Worm (Caenorhabditis elegans) whole organism, dauer: ENCODE results near the gene K08D8.10.

ENCODE experiments used
- unc-62 ChIP-seq: sonication (generic microtip); optimal IDR thresholded peaks from 2 replicates; lab custom pipeline; 2017; ENCODE audit warnings: missing biosample characterization, missing genetic modification reagents, missing genetic modification characterization

The K08D8.10 gene

ce11 chrIV:12920553-12920952, 20.2 kb downstream of the K08D8.10 start:
- no peak for TF ChIP-seq unc-62 (GFP tag; lab: Kevin White, UChicago)

DNA sequence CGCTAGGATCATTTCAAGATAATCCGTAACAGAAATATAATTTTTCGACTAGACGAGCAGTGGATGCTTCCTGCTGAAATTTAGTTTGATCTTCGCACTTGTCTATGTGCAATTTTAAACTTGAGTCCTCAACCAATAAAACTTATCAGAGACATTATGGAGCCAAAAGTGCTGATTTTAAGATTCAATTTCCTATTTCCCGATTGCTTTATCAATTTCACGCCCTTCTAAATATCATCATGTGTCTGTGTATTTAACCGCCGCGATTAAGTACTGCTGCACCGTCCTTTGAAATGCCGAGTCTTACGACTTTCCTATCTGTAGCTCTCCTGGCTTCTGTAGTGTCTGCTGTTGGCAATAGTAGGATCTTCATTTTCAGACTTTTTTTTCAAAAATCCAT, 20.7 kb downstream of the K08D8.10 start, which contains the start of gene C32H11.4:
Gene C32H11.4, plus strand, starts transcription at position 238 of the 400 bp plus-strand sequence.
- no peak for TF ChIP-seq unc-62 (GFP tag; lab: Kevin White, UChicago)

- no peak for TF ChIP-seq unc-62 (GFP tag; lab: Kevin White, UChicago)
Observed at ce11 chrIV:12924332-12924731, 24.0 kb downstream of the K08D8.10 start, which contains the start of gene srlf-4. Gene srlf-4, minus strand, starts transcription at chrIV:12924432.

DNA sequence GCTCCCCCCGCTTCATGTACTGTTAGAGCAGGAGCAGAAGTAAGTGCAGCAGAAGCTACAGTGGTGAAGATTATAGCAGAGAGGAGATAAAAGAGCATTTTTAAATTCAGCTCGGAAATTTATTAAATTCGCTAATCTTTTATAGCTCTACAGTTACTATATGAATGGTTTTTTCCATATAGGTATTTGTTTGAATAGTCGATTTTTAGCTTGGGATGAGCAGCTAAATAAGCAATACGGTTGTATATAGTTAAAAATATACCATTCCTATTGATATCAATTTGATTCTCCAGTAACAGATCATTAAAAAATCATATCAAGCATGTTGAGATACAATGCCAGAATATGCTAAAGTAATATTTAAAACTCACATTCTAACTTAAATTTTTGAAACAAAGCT, 26.3 kb downstream of the K08D8.10 start, which contains the start of gene srlf-5:
Gene srlf-5, minus strand, starts transcription at position 101 of the 400 bp plus-strand sequence.
- TF ChIP-seq unc-62 (GFP tag; lab: Kevin White, UChicago): no peak

- TF ChIP-seq unc-62 (GFP tag; lab: Kevin White, UChicago): no peak
Observed at ce11 chrIV:12936221-12936776, 35.9 kb downstream of the K08D8.10 start, which contains the start of the genes cld-1 and dod-21. Gene cld-1, minus strand, starts transcription at chrIV:12936271. Gene dod-21, plus strand, starts transcription at chrIV:12936738.

DNA sequence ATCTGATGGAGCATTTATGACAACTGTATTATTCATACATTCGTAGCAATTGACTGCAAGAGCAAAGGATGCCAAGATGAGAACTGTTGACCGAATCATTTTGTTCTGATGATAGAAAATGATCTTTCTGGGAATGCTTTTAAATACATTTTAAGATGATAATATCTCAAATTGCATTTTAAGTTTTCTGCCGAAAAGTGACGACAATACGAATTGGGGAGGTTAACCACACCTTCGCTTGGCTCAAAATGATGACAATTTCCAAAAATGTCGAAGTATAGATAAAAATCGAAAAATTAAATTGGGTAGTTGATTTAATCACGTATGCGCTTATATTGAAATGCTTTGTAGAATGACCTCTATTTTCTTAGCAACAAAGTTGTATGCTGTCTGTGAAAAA, 40.9 kb downstream of the K08D8.10 start, which contains the start of gene dod-24:
Gene dod-24, minus strand, starts transcription at position 101 of the 400 bp plus-strand sequence.
- TF ChIP-seq unc-62 (GFP tag; lab: Kevin White, UChicago): no peak

DNA sequence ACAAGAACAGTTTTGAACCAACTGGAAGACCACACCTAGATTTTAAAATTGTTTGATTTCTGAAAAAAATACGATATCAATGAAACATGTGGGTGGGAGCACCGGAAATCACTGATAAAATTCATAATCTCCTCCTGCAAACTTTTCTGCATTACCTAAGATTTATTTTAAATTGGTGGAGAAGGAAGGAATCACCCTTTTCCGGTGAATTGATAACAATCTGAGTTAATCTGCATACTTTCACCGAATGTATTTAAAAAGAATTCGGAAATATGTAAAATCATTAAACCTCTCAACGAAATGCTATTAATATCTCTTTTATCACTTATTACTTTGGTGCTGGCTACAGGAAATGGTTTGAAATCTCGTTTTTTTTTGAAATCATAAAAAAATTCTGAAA, 42.3 kb downstream of the K08D8.10 start, which contains the start of gene dct-19:
Gene dct-19, plus strand, starts transcription at position 301 of the 400 bp plus-strand sequence.
- no peak for TF ChIP-seq unc-62 (GFP tag; lab: Kevin White, UChicago)

DNA sequence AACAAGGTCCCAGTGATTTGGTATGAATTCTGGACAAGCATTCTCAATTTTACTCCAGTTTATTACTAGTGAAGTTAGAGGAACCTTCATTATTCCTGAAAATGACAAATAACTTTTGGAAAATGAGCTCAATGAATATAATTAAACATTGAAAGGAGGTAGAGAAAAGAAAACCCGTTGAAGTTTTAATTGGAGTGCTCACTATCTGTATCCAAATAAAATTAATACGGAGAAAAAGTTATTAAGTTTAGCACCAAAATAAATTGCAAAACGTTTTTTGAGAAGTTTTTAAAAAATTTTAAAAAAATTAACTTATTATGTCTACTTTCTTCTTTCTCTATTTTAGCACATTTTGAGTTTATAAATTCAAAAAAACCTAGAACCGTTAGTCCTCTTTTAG, 46.1 kb downstream of the K08D8.10 start, which contains the start of gene F55G11.1:
Gene F55G11.1, minus strand, starts transcription at position 101 of the 400 bp plus-strand sequence.
- TF ChIP-seq unc-62 (GFP tag; lab: Kevin White, UChicago): no peak

DNA sequence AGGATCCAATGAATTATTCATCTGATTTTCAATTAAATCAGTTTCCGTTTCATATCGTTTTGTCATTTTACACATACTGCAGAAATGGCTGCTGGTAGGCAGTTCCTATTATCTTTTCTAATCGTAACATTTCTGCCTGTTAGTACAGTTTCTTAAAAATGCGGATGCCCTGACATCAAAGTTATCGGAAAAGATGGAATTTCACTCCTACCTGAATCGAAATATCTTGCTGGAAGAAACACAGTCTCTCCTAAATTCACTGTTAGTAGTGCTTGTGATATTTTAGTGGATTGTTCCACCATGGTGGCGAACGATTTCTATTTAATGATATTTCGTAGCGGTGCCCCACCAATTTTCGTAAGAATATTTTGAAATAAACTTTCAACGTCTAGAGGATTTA, 48.1 kb downstream of the K08D8.10 start, which contains the start of gene F55G11.10:
Gene F55G11.10, plus strand, starts transcription at position 301 of the 400 bp plus-strand sequence.
- no peak for TF ChIP-seq unc-62 (GFP tag; lab: Kevin White, UChicago)
